Worm (Caenorhabditis elegans): ENCODE results near the gene fbxa-36.

DNA sequence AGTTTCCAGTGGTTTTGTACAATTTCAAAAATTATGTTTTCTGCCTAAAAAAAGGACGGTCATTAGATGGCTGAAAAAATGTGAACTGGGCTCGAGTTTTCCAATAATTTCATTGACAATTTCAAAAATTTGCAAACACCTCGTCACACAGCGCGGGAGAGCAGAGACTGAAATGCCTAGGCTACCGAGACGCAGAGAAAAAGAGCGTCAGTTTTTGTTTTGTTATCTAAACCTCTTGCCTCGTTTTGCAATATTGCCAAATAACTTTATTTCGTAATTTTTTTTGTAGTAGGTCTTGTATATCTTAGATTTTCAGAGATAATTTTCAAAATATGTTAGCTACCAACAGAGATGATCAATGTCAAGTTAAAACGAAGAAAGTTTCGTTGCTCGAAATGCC lies 49.8 kb downstream of the fbxa-36 start, which contains the start of gene fbxa-63:
- TF ChIP-seq dpl-1 (GFP tag; optimal IDR thresholded peaks at IDR 0.05) (peak in 2 of 3 experiments; percentile 7 to 21), elt-2 (tag; optimal IDR thresholded peaks at IDR 0.05) (no peak), lin-13 (GFP tag; optimal IDR thresholded peaks at IDR 0.05) (peak; percentile 20), nhr-28 (tag; optimal IDR thresholded peaks at IDR 0.05) (no peak), fos-1 (tag; optimal IDR thresholded peaks at IDR 0.05) (no peak), lin-35 (GFP tag; optimal IDR thresholded peaks at IDR 0.05) (peak; percentile 26 to 47), blmp-1 (tag; optimal IDR thresholded peaks at IDR 0.05) (no peak), nhr-84 (tag; optimal IDR thresholded peaks at IDR 0.05) (no peak), nhr-11 (tag; optimal IDR thresholded peaks at IDR 0.05) (peak; percentile 15), dsc-1 (tag; optimal IDR thresholded peaks at IDR 0.05) (no peak), unc-62 (GFP tag; optimal IDR thresholded peaks at IDR 0.05) (no peak), elt-3 (tag; optimal IDR thresholded peaks at IDR 0.05) (peak in 1 of 6 experiments; percentile 19), ceh-82 (tag; optimal IDR thresholded peaks at IDR 0.05) (peak in 1 of 3 experiments; percentile 35), mdl-1 (tag; optimal IDR thresholded peaks at IDR 0.05) (peak in 1 of 2 experiments; percentile 26)

Data from whole organism, L1 larva.